Fruit fly (Drosophila melanogaster) whole organism, prepupa: ENCODE results near the gene CG13857.

Experiments used
- Blimp-1 ChIP-seq: fragments of 200-800 bp; sonication (Bioruptor generic); optimal IDR thresholded peaks from 3 replicates; lab custom pipeline; 2017; ENCODE audit warnings: missing biosample characterization, missing genetic modification characterization, mild to moderate bottlenecking, moderate library complexity, missing genetic modification reagents
- CG10669 ChIP-seq: fragments of 200-800 bp; sonication (Bioruptor generic); optimal IDR thresholded peaks from 3 replicates; lab custom pipeline; 2018; ENCODE audit warnings: missing biosample characterization, mild to moderate bottlenecking, missing genetic modification characterization, moderate library complexity
- CG11294 ChIP-seq: fragments of 200-800 bp; sonication (Bioruptor generic); IDR thresholded peaks from 2 replicates; pipeline ENCODE4 v1.3.6; 2022; ENCODE audit warnings: missing biosample characterization, missing genetic modification characterization
- CG11762 ChIP-seq: fragments of 200-800 bp; sonication (Bioruptor generic); optimal IDR thresholded peaks from 3 replicates; lab custom pipeline; 2016; ENCODE audit warnings: missing biosample characterization, missing genetic modification characterization; ENCODE audit not compliant: insufficient read depth
- CG11902 ChIP-seq: fragments of 200-800 bp; sonication (Bioruptor generic); optimal IDR thresholded peaks from 3 replicates; lab custom pipeline; 2016; ENCODE audit warnings: missing biosample characterization, missing genetic modification characterization
- CG15336 ChIP-seq: fragments of 200-800 bp; sonication (Bioruptor generic); IDR thresholded peaks from 2 replicates; pipeline ENCODE4 v1.3.6; 2022; ENCODE audit warnings: missing biosample characterization, missing genetic modification characterization
- CG1621 ChIP-seq: fragments of 200-800 bp; sonication (Bioruptor generic); optimal IDR thresholded peaks from 3 replicates; lab custom pipeline; 2018; ENCODE audit warnings: missing biosample characterization, mild to moderate bottlenecking, missing genetic modification characterization
- CG16779 ChIP-seq: fragments of 200-800 bp; sonication (Bioruptor generic); optimal IDR thresholded peaks from 3 replicates; lab custom pipeline; 2017; ENCODE audit warnings: missing biosample characterization, mild to moderate bottlenecking, missing genetic modification characterization
- CG32006 ChIP-seq: fragments of 200-800 bp; sonication (Bioruptor generic); optimal IDR thresholded peaks from 3 replicates; lab custom pipeline; 2017; ENCODE audit warnings: missing biosample characterization, mild to moderate bottlenecking, missing genetic modification characterization
- CG34406 ChIP-seq: fragments of 200-800 bp; sonication (Bioruptor generic); optimal IDR thresholded peaks from 3 replicates; lab custom pipeline; 2016; ENCODE audit warnings: missing biosample characterization, missing genetic modification characterization
- CG3919 ChIP-seq: fragments of 200-800 bp; sonication (Bioruptor generic); optimal IDR thresholded peaks from 3 replicates; lab custom pipeline; 2016; ENCODE audit warnings: missing biosample characterization, missing genetic modification characterization
- CG4318 ChIP-seq: fragments of 200-800 bp; sonication (Bioruptor generic); optimal IDR thresholded peaks from 3 replicates; lab custom pipeline; 2017; ENCODE audit warnings: missing biosample characterization, mild to moderate bottlenecking, missing genetic modification characterization
- CG6163 ChIP-seq: fragments of 200-800 bp; sonication (Bioruptor generic); IDR thresholded peaks from 3 replicates; pipeline ENCODE4 v1.3.6; 2022; ENCODE audit warnings: missing biosample characterization, missing genetic modification characterization
- CG6792 ChIP-seq: fragments of 200-800 bp; sonication (Bioruptor generic); optimal IDR thresholded peaks from 3 replicates; lab custom pipeline; 2016; ENCODE audit warnings: missing biosample characterization, missing genetic modification characterization
- CG8119 ChIP-seq: fragments of 200-800 bp; sonication (Bioruptor generic); IDR thresholded peaks from 3 replicates; pipeline ENCODE4 v1.3.6; 2022; ENCODE audit warnings: missing biosample characterization, missing genetic modification characterization
- CG8632 ChIP-seq: fragments of 200-800 bp; sonication (Bioruptor generic); optimal IDR thresholded peaks from 3 replicates; lab custom pipeline; 2016; ENCODE audit warnings: missing biosample characterization, missing genetic modification characterization
- CG9139 ChIP-seq: fragments of 200-800 bp; sonication (Bioruptor generic); optimal IDR thresholded peaks from 3 replicates; lab custom pipeline; 2017; ENCODE audit warnings: missing biosample characterization, mild to moderate bottlenecking, missing genetic modification characterization
- Eip78C ChIP-seq: fragments of 200-800 bp; sonication (Bioruptor generic); peaks from one replicate; lab custom pipeline; 2016; ENCODE audit warnings: missing biosample characterization, missing genetic modification characterization
- Gug ChIP-seq: fragments of 200-800 bp; sonication (Bioruptor generic); IDR thresholded peaks from 2 replicates; pipeline ENCODE4 v1.3.6; 2022; ENCODE audit warnings: missing biosample characterization, missing genetic modification characterization
- Hr38 ChIP-seq: sonication (Bioruptor generic); optimal IDR thresholded peaks from 2 replicates; lab custom pipeline; 2016; ENCODE audit warnings: missing biosample characterization, missing genetic modification characterization
- Hr4 ChIP-seq: fragments of 200-800 bp; sonication (Bioruptor generic); optimal IDR thresholded peaks from 3 replicates; lab custom pipeline; 2016; ENCODE audit warnings: missing biosample characterization, missing genetic modification characterization
- Lpt ChIP-seq: fragments of 200-800 bp; sonication (Bioruptor generic); optimal IDR thresholded peaks from 3 replicates; lab custom pipeline; 2016; ENCODE audit warnings: missing biosample characterization, missing genetic modification characterization
- Met ChIP-seq: fragments of 200-800 bp; sonication (Bioruptor generic); optimal IDR thresholded peaks from 3 replicates; lab custom pipeline; 2016; ENCODE audit warnings: missing biosample characterization, missing genetic modification characterization
- OdsH ChIP-seq: fragments of 200-800 bp; sonication (Bioruptor generic); optimal IDR thresholded peaks from 3 replicates; lab custom pipeline; 2016; ENCODE audit warnings: missing biosample characterization, missing genetic modification characterization
- Sox14 ChIP-seq: fragments of 200-800 bp; sonication (Bioruptor generic); optimal IDR thresholded peaks from 3 replicates; lab custom pipeline; 2016; ENCODE audit warnings: missing biosample characterization, missing genetic modification characterization
- Sox15 ChIP-seq: fragments of 200-800 bp; sonication (Bioruptor generic); optimal IDR thresholded peaks from 3 replicates; lab custom pipeline; 2016; ENCODE audit warnings: missing biosample characterization, missing genetic modification characterization
- achi ChIP-seq: fragments of 200-800 bp; sonication (Bioruptor generic); optimal IDR thresholded peaks from 3 replicates; lab custom pipeline; 2016; ENCODE audit warnings: missing biosample characterization, missing genetic modification characterization
- acj6 ChIP-seq: fragments of 200-800 bp; sonication (Bioruptor generic); optimal IDR thresholded peaks from 3 replicates; lab custom pipeline; 2016; ENCODE audit warnings: missing biosample characterization, missing genetic modification characterization
- cyc ChIP-seq: fragments of 200-800 bp; sonication (Bioruptor generic); optimal IDR thresholded peaks from 3 replicates; lab custom pipeline; 2016; ENCODE audit warnings: missing biosample characterization, missing genetic modification characterization
- dac ChIP-seq: fragments of 200-800 bp; sonication (Bioruptor generic); optimal IDR thresholded peaks from 2 replicates; lab custom pipeline; 2017; ENCODE audit warnings: missing biosample characterization, mild to moderate bottlenecking, missing genetic modification characterization
- dsx ChIP-seq: fragments of 200-800 bp; optimal IDR thresholded peaks from 3 replicates; lab custom pipeline; 2019; ENCODE audit warnings: missing biosample characterization, mild to moderate bottlenecking, missing genetic modification characterization, moderate library complexity; ENCODE audit not compliant: poor library complexity, severe bottlenecking
- fd59A ChIP-seq: fragments of 200-800 bp; sonication (Bioruptor generic); optimal IDR thresholded peaks from 2 replicates; lab custom pipeline; 2017; ENCODE audit warnings: missing biosample characterization, mild to moderate bottlenecking, missing genetic modification characterization, missing genetic modification reagents
- fkh ChIP-seq: fragments of 200-800 bp; sonication (Bioruptor generic); optimal IDR thresholded peaks from 3 replicates; lab custom pipeline; 2017; ENCODE audit warnings: missing biosample characterization, mild to moderate bottlenecking, missing genetic modification characterization, moderate library complexity
- pdm3 ChIP-seq: fragments of 200-800 bp; sonication (Bioruptor generic); optimal IDR thresholded peaks from 3 replicates; lab custom pipeline; 2016; ENCODE audit warnings: missing biosample characterization, missing genetic modification characterization
- ss ChIP-seq, 2 experiments: fragments of 200-800 bp; sonication (Bioruptor generic); optimal IDR thresholded peaks; 2 replicates in 1 of 2; 3 replicates in 1 of 2; lab custom pipeline; 2017 to 2018; ENCODE audit warnings: mild to moderate bottlenecking in 2 of 2, missing biosample characterization in 2 of 2, missing genetic modification characterization in 2 of 2, moderate library complexity in 1 of 2
- svp ChIP-seq: fragments of 200-800 bp; sonication (Bioruptor generic); peaks from one replicate; lab custom pipeline; 2016; ENCODE audit warnings: missing biosample characterization, missing genetic modification characterization
- topi ChIP-seq: fragments of 200-800 bp; sonication (Bioruptor generic); optimal IDR thresholded peaks from 3 replicates; lab custom pipeline; 2016; ENCODE audit warnings: missing biosample characterization, missing genetic modification characterization
- vri ChIP-seq: fragments of 200-800 bp; sonication (Bioruptor generic); optimal IDR thresholded peaks from 3 replicates; lab custom pipeline; 2016; ENCODE audit warnings: missing biosample characterization, mild to moderate bottlenecking, missing genetic modification characterization

CG13857 gene

DNA sequence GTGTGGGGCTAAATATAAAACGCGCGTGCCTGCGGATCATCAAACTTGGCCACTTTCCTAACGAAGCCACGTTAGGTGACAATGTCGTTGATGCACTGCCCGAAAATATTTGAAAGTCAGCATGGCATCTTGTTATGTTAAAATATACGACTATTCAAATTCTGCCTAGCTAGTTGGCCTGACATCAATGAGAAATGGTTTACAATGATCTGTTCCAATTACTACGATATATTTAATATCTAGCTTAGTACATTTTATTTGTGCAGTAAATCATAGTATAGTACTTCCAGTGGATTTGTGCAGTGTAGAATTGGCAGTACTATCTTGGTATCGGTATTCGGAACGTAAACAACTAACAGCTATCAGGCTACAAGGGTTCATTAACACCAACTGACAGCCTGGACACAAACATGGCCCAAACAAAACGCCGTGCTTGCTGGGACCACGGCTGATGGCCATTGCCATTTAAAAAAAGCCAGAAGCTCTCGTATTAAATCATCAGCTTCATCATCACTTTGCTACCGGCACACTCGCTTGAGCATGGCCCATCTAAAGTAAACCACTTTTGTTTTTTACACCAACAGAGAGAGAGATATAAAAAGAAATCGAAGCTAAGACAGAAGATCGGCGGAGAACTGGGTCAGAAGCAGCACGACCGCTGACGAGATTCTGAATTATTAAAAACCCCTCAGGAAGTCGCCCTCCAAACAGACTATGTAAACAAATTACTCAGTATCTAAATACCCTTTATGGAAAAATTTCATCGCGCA lies 1.7 kb upstream of the CG13857 start:
- peak; percentile 14 for TF ChIP-seq achi (GFP tag; lab: Kevin White, UChicago)
- no peak for TF ChIP-seq CG16779
- peak; percentile 18 for TF ChIP-seq pdm3 (GFP tag; lab: Kevin White, UChicago)
- TF ChIP-seq CG3919 (GFP tag; lab: Kevin White, UChicago), result peak; percentile 19
- no peak for TF ChIP-seq CG10669
- TF ChIP-seq CG15336 (GFP tag; lab: Robert Waterston, UW), result 0 out of 2 replicates have a peak, but pooled peaks have one; percentile 15
- TF ChIP-seq Eip78C, result peak; percentile 73
- no peak for TF ChIP-seq fd59A (GFP tag; lab: Kevin White, UChicago)
- TF ChIP-seq Sox15 (GFP tag; lab: Kevin White, UChicago), result no peak
- peak; percentile 45 for TF ChIP-seq Hr4 (GFP tag; lab: Kevin White, UChicago)
- TF ChIP-seq Gug, result peak; percentile 31; the same call in 1 of the 2 replicates
- TF ChIP-seq Met (GFP tag; lab: Kevin White, UChicago), result no peak
- 0 out of 3 replicates have a peak, but pooled peaks have one; percentile 24 for TF ChIP-seq CG6163 (GFP tag; lab: Robert Waterston, UW)
- TF ChIP-seq Lpt (GFP tag; lab: Kevin White, UChicago), result peak; percentile 5
- no peak for TF ChIP-seq Sox14 (GFP tag; lab: Kevin White, UChicago)
- TF ChIP-seq ss (GFP tag; optimal IDR thresholded peaks at IDR 0.05; lab: Kevin White, UChicago), result no peak
- TF ChIP-seq CG34406 (GFP tag; lab: Kevin White, UChicago), result no peak
- no peak for TF ChIP-seq CG9139 (GFP tag; lab: Kevin White, UChicago)
- no peak for TF ChIP-seq OdsH
- TF ChIP-seq topi (GFP tag; lab: Kevin White, UChicago), result no peak
- peak; percentile 27 for TF ChIP-seq CG4318 (GFP tag; lab: Kevin White, UChicago)
- peak; percentile 58 for TF ChIP-seq CG32006 (GFP tag; lab: Kevin White, UChicago)
- TF ChIP-seq CG8119 (GFP tag; lab: Robert Waterston, UW), result peak; percentile 41; the same call in 1 of the 3 replicates
- no peak for TF ChIP-seq Hr38 (GFP tag; lab: Kevin White, UChicago)
- TF ChIP-seq dsx (GFP tag; lab: Kevin White, UChicago), result peak; percentile 5
- no peak for TF ChIP-seq CG11762
- no peak for TF ChIP-seq fkh (GFP tag; lab: Kevin White, UChicago)
- TF ChIP-seq Blimp-1 (GFP tag; lab: Kevin White, UChicago), result peak; percentile 27
- TF ChIP-seq, all 60 proteins: peak for 14

DNA sequence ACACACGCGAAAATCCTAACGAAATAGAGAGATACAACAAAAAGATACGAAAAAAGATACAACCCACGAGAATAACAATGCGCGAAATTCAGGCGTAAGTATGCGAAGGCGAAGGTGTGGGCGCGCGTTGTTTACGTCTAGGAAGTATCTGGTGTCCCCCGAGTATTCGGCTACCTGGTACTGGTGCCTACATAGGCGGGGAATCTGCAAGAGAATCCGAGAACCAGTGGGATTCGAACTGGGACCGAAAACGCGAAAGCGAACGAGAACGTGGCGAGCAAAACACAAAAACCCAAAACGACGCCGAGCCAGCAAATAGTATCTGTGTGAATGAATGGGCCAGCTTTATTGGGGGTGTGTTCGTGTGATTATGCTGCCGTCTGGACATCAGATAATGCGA lies 3.8 kb downstream of the CG13857 start:
- TF ChIP-seq topi (GFP tag; lab: Kevin White, UChicago), result no peak
- no peak for TF ChIP-seq dac
- no peak for TF ChIP-seq cyc (GFP tag; lab: Kevin White, UChicago)
- TF ChIP-seq svp (GFP tag; lab: Kevin White, UChicago), result no peak
- no peak for TF ChIP-seq CG1621 (tag; lab: Kevin White, UChicago)
- TF ChIP-seq achi (GFP tag; lab: Kevin White, UChicago), result no peak
- no peak for TF ChIP-seq acj6
- TF ChIP-seq fkh (GFP tag; lab: Kevin White, UChicago), result no peak
- no peak for TF ChIP-seq CG8632 (GFP tag; lab: Kevin White, UChicago)
- no peak for TF ChIP-seq CG8119 (GFP tag; lab: Robert Waterston, UW)
- TF ChIP-seq CG11902 (GFP tag; lab: Kevin White, UChicago), result no peak
- no peak for TF ChIP-seq CG11294 (GFP tag; lab: Robert Waterston, UW)
- TF ChIP-seq OdsH, result no peak
- TF ChIP-seq CG9139 (GFP tag; lab: Kevin White, UChicago), result no peak
- TF ChIP-seq Eip78C, result no peak
- no peak for TF ChIP-seq CG6792 (GFP tag; lab: Kevin White, UChicago)
- no peak for TF ChIP-seq Hr38 (GFP tag; lab: Kevin White, UChicago)
- TF ChIP-seq vri (GFP tag; lab: Kevin White, UChicago), result no peak
- no peak for TF ChIP-seq Met (GFP tag; lab: Kevin White, UChicago)
- TF ChIP-seq, all 60 proteins: peak for 0
